Fruit fly (Drosophila melanogaster): ENCODE results near the gene CG11983.
A peak's percentile ranks its signal among the peaks of the same experiment; 100 is the strongest.

Gene CG11983

DNA sequence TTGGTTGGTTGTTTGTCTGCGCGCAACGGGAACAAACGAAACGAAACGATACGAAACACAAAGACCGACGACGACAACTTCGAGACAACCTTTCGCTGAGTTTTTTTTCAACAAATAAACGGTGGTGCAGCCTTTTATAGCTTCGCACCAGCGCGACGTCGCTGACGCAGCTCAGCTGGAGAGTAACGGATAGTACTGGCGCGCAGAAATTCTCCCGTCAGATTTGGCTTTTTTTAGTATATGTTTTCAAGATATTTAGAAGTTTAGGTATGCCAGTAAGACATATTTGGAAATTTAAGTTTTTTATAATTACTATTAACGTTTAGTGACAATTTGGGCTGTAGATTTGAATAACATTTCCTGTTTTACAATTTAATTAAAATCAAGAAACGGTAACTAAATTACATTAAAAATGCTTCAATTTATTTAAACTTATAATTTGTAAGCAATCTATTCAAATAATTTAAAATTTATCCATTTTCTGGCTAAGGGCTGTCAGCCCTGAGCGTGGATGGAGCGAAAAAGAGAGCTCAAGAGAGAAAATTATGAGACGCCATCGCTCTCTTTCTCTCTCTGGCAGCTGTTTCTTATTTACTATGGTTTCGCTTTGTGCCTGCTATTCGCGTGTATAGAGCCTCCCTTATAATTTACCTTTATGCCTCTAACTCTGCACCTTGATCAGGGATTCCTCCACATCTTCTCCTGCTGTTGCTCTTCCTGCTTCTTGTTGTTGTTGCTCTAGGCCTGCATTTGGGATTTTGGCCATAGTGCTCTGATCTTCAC is 25.7 kb downstream of the CG11983 start (continued):
- TF ChIP-seq ewg (GFP tag; optimal IDR thresholded peaks at IDR 0.05): peak; percentile 69
- TF ChIP-seq Kr (GFP tag; optimal IDR thresholded peaks at IDR 0.05): peak; percentile 50
- peak; percentile 71 for TF ChIP-seq Max (GFP tag; optimal IDR thresholded peaks at IDR 0.05)
- no peak for TF ChIP-seq trh (GFP tag; optimal IDR thresholded peaks at IDR 0.05)
- TF ChIP-seq kni (GFP tag; optimal IDR thresholded peaks at IDR 0.05): peak; percentile 64
- TF ChIP-seq en (GFP tag; optimal IDR thresholded peaks at IDR 0.05): peak; percentile 4
- TF ChIP-seq vvl (GFP tag; IDR thresholded peaks at IDR 0.05): peak; percentile 37; the same call in 1 of the 2 replicates
- TF ChIP-seq CG11085 (GFP tag; IDR thresholded peaks at IDR 0.05): no peak
- TF ChIP-seq jigr1 (GFP tag; IDR thresholded peaks at IDR 0.05): peak; percentile 40; the same call in 1 of the 3 replicates
- TF ChIP-seq CG1233 (GFP tag; optimal IDR thresholded peaks at IDR 0.05): peak; percentile 88
- peak; percentile 10 for TF ChIP-seq CG31365 (tag; optimal IDR thresholded peaks at IDR 0.05)
- TF ChIP-seq MBD-R2 (GFP tag; IDR thresholded peaks at IDR 0.05): peak; percentile 22; the same call in 1 of the 2 replicates
- TF ChIP-seq CG9817 (tag; optimal IDR thresholded peaks at IDR 0.05): peak; percentile 72
- TF ChIP-seq p53 (GFP tag; optimal IDR thresholded peaks at IDR 0.05): no peak
- peak; percentile 42; the same call in 1 of the 2 replicates for TF ChIP-seq CG13287 (GFP tag; IDR thresholded peaks at IDR 0.05; ENCODE audit: partially characterized antibody)
- TF ChIP-seq CG2712 (tag; optimal IDR thresholded peaks at IDR 0.05): peak; percentile 93
- TF ChIP-seq row (GFP tag; IDR thresholded peaks at IDR 0.05): peak; percentile 95
- peak; percentile 77 for TF ChIP-seq CG2120 (GFP tag; optimal IDR thresholded peaks at IDR 0.05)
- peak; percentile 46 for TF ChIP-seq Atf-2 (GFP tag; optimal IDR thresholded peaks at IDR 0.05)
- no peak for TF ChIP-seq CG6272 (GFP tag; IDR thresholded peaks at IDR 0.05)
- no peak for TF ChIP-seq ap (GFP tag; IDR thresholded peaks at IDR 0.05)
- TF ChIP-seq CG5953 (GFP tag; IDR thresholded peaks at IDR 0.05): no peak
- TF ChIP-seq CG7745 (tag; optimal IDR thresholded peaks at IDR 0.05): peak; percentile 65
- TF ChIP-seq lbe (GFP tag; optimal IDR thresholded peaks at IDR 0.05): peak; percentile 70
- TF ChIP-seq CG13296 (GFP tag; optimal IDR thresholded peaks at IDR 0.05): peak; percentile 88
- TF ChIP-seq sna (GFP tag; IDR thresholded peaks at IDR 0.05; ENCODE audit: partially characterized antibody): 0 out of 2 replicates have a peak, but pooled peaks have one; percentile 13
- peak; percentile 68 for TF ChIP-seq Dbx (GFP tag; IDR thresholded peaks at IDR 0.05)
- no peak for TF ChIP-seq CG14667 (GFP tag; IDR thresholded peaks at IDR 0.05)
- peak; percentile 48 for TF ChIP-seq CG4820 (GFP tag; optimal IDR thresholded peaks at IDR 0.05)
- TF ChIP-seq CG12942 (GFP tag; optimal IDR thresholded peaks at IDR 0.05): peak; percentile 55
- peak; percentile 89 for TF ChIP-seq dmrt99B (tag; optimal IDR thresholded peaks at IDR 0.05)
- no peak for TF ChIP-seq hth (optimal IDR thresholded peaks at IDR 0.05)
- no peak for TF ChIP-seq usp (GFP tag; optimal IDR thresholded peaks at IDR 0.05)
- TF ChIP-seq C15 (GFP tag; IDR thresholded peaks at IDR 0.05): 0 out of 3 replicates have a peak, but pooled peaks have one; percentile 44
- TF ChIP-seq CG2678 (tag; optimal IDR thresholded peaks at IDR 0.05): peak; percentile 94
- peak; percentile 41 for TF ChIP-seq CG18011 (GFP tag; optimal IDR thresholded peaks at IDR 0.05)
- peak; percentile 97 for TF ChIP-seq pfk (GFP tag; optimal IDR thresholded peaks at IDR 0.05)
- TF ChIP-seq cwo (GFP tag; optimal IDR thresholded peaks at IDR 0.05): peak; percentile 81
- peak; percentile 48 for TF ChIP-seq Spps (tag; optimal IDR thresholded peaks at IDR 0.05)
- TF ChIP-seq eve (GFP tag; optimal IDR thresholded peaks at IDR 0.05): peak in 1 of 2 experiments; percentile 93
- no peak for TF ChIP-seq Mrtf (GFP tag; IDR thresholded peaks at IDR 0.05)
- TF ChIP-seq CG34422 (GFP tag; IDR thresholded peaks at IDR 0.05): peak; percentile 72; the same call in 2 of the 3 replicates
- peak; percentile 62; the same call in 2 of the 3 replicates for TF ChIP-seq Opbp (GFP tag; IDR thresholded peaks at IDR 0.05; ENCODE audit: partially characterized antibody)
- TF ChIP-seq ERR (GFP tag; optimal IDR thresholded peaks at IDR 0.05): no peak
- no peak for TF ChIP-seq pan (optimal IDR thresholded peaks at IDR 0.05)
- TF ChIP-seq pan (GFP tag; optimal IDR thresholded peaks at IDR 0.05 in 1 of 2, IDR thresholded peaks at IDR 0.05 in 1 of 2): peak in 1 of 2 experiments; percentile 56
- TF ChIP-seq ATbp (GFP tag; optimal IDR thresholded peaks at IDR 0.05): peak; percentile 59
- TF ChIP-seq ara (GFP tag; IDR thresholded peaks at IDR 0.05): 0 out of 2 replicates have a peak, but pooled peaks have one; percentile 43
- TF ChIP-seq CG11093 (GFP tag; IDR thresholded peaks at IDR 0.05): no peak

Data from whole organism, embryonic.